Fruit fly (Drosophila melanogaster) whole organism, adult: ENCODE data around the gene Kdm2.

ENCODE experiments used
- CG11617 ChIP-seq: fragments of 200-800 bp; sonication (Bioruptor generic); optimal IDR thresholded peaks from 2 replicates; lab custom pipeline; 2017; ENCODE audit warnings: mild to moderate bottlenecking, missing biosample characterization, missing genetic modification reagents, missing genetic modification characterization
- CG12768 ChIP-seq: fragments of 200-800 bp; sonication (Bioruptor generic); optimal IDR thresholded peaks from 2 replicates; lab custom pipeline; 2017; ENCODE audit warnings: missing biosample characterization, missing genetic modification characterization, mild to moderate bottlenecking, moderate library complexity, missing genetic modification reagents
- CG14711 ChIP-seq: fragments of 200-800 bp; sonication (Bioruptor generic); optimal IDR thresholded peaks from 2 replicates; lab custom pipeline; 2018; ENCODE audit warnings: missing biosample characterization, mild to moderate bottlenecking, missing genetic modification characterization, moderate library complexity
- CG1620 ChIP-seq: fragments of 200-800 bp; sonication (Bioruptor generic); optimal IDR thresholded peaks from 2 replicates; lab custom pipeline; 2016; ENCODE audit warnings: missing biosample characterization, missing genetic modification characterization
- CG33017 ChIP-seq: fragments of 200-800 bp; sonication (Bioruptor generic); optimal IDR thresholded peaks from 2 replicates; lab custom pipeline; 2018; ENCODE audit warnings: missing biosample characterization, mild to moderate bottlenecking, missing genetic modification characterization, moderate library complexity
- CG5204 ChIP-seq: fragments of 200-800 bp; sonication (Bioruptor generic); optimal IDR thresholded peaks from 2 replicates; lab custom pipeline; 2016; ENCODE audit warnings: missing biosample characterization, missing genetic modification characterization
- CG7045 ChIP-seq: fragments of 200-800 bp; sonication (Bioruptor generic); optimal IDR thresholded peaks from 2 replicates; lab custom pipeline; 2017; ENCODE audit warnings: missing biosample characterization, mild to moderate bottlenecking, missing genetic modification characterization
- CG7101 ChIP-seq: fragments of 200-800 bp; sonication (Bioruptor generic); optimal IDR thresholded peaks from 2 replicates; lab custom pipeline; 2018; ENCODE audit warnings: missing biosample characterization, mild to moderate bottlenecking, missing genetic modification characterization, moderate library complexity
- Clk ChIP-seq: fragments of 200-800 bp; sonication (Bioruptor generic); optimal IDR thresholded peaks from 2 replicates; lab custom pipeline; 2017; ENCODE audit warnings: missing biosample characterization, missing genetic modification characterization
- Crg-1 ChIP-seq: fragments of 200-800 bp; sonication (Bioruptor generic); optimal IDR thresholded peaks from 2 replicates; lab custom pipeline; 2016; ENCODE audit warnings: missing biosample characterization, missing genetic modification characterization
- Hr96 ChIP-seq: fragments of 200-800 bp; sonication (Bioruptor generic); optimal IDR thresholded peaks from 2 replicates; lab custom pipeline; 2016; ENCODE audit warnings: missing biosample characterization, missing genetic modification characterization
- Mnt ChIP-seq: fragments of 200-800 bp; sonication (Bioruptor generic); optimal IDR thresholded peaks from 2 replicates; lab custom pipeline; 2016; ENCODE audit warnings: missing biosample characterization, mild to moderate bottlenecking, missing genetic modification characterization
- bab1 ChIP-seq: fragments of 200-800 bp; sonication (Bioruptor generic); optimal IDR thresholded peaks from 3 replicates; lab custom pipeline; 2019; ENCODE audit warnings: missing biosample characterization, mild to moderate bottlenecking, missing genetic modification characterization, moderate library complexity
- cic ChIP-seq: fragments of 200-800 bp; sonication (Bioruptor generic); optimal IDR thresholded peaks from 2 replicates; lab custom pipeline; 2017; ENCODE audit warnings: missing biosample characterization, mild to moderate bottlenecking, missing genetic modification characterization, moderate library complexity
- cnc ChIP-seq, 2 experiments: fragments of >200 bp; optimal IDR thresholded peaks; 2 replicates each; lab custom pipeline; 2017
- kay ChIP-seq: fragments of 200-800 bp; sonication (Bioruptor generic); peaks from one replicate; lab custom pipeline; 2016; ENCODE audit warnings: missing biosample characterization, missing genetic modification characterization, borderline replicate concordance
- ovo ChIP-seq: fragments of 200-800 bp; sonication (Bioruptor generic); optimal IDR thresholded peaks from 2 replicates; lab custom pipeline; 2016; ENCODE audit warnings: missing biosample characterization, missing genetic modification characterization
- pad ChIP-seq: fragments of 200-800 bp; sonication (Bioruptor generic); optimal IDR thresholded peaks from 3 replicates; lab custom pipeline; 2017; ENCODE audit warnings: missing biosample characterization, missing genetic modification characterization, mild to moderate bottlenecking, moderate library complexity, missing genetic modification reagents
- tj ChIP-seq: fragments of 200-800 bp; sonication (Bioruptor generic); optimal IDR thresholded peaks from 3 replicates; lab custom pipeline; 2017; ENCODE audit warnings: missing biosample characterization, mild to moderate bottlenecking, missing genetic modification characterization, moderate library complexity
- toe ChIP-seq: fragments of 200-800 bp; sonication (Bioruptor generic); optimal IDR thresholded peaks from 2 replicates; lab custom pipeline; 2016; ENCODE audit warnings: missing biosample characterization, missing genetic modification characterization

Kdm2 gene

dm6 chr3R:9030750-9031128 is 21.6 kb upstream of the Kdm2 start:
- TF ChIP-seq cic: no peak
- TF ChIP-seq kay (GFP tag; lab: Kevin White, UChicago): peak; percentile 98
- no peak for TF ChIP-seq cnc (optimal IDR thresholded peaks at IDR 0.05; lab: Kevin White, UChicago)

dm6 chr3R:9031797-9032418 is 20.4 kb upstream of the Kdm2 start:
- TF ChIP-seq cic (no peak), tj (peak; percentile 19), kay (GFP tag; lab: Kevin White, UChicago) (peak; percentile 96), CG33017 (peak; percentile 81), CG7101 (tag; lab: Kevin White, UChicago) (peak; percentile 73), Mnt (GFP tag; lab: Kevin White, UChicago) (no peak), pad (peak; percentile 40), Clk (peak; percentile 33), bab1 (GFP tag; lab: Kevin White, UChicago) (peak; percentile 73), CG5204 (GFP tag; lab: Kevin White, UChicago) (no peak), Hr96 (peak; percentile 40), toe (GFP tag; lab: Kevin White, UChicago) (no peak), CG7045 (peak; percentile 51), CG11617 (GFP tag; lab: Kevin White, UChicago) (peak; percentile 37), CG1620 (GFP tag; lab: Kevin White, UChicago) (no peak), ovo (GFP tag; lab: Kevin White, UChicago) (no peak), cnc (optimal IDR thresholded peaks at IDR 0.05; lab: Kevin White, UChicago) (no peak), CG12768 (GFP tag; lab: Kevin White, UChicago) (no peak), Crg-1 (no peak), CG14711 (peak; percentile 75)

DNA sequence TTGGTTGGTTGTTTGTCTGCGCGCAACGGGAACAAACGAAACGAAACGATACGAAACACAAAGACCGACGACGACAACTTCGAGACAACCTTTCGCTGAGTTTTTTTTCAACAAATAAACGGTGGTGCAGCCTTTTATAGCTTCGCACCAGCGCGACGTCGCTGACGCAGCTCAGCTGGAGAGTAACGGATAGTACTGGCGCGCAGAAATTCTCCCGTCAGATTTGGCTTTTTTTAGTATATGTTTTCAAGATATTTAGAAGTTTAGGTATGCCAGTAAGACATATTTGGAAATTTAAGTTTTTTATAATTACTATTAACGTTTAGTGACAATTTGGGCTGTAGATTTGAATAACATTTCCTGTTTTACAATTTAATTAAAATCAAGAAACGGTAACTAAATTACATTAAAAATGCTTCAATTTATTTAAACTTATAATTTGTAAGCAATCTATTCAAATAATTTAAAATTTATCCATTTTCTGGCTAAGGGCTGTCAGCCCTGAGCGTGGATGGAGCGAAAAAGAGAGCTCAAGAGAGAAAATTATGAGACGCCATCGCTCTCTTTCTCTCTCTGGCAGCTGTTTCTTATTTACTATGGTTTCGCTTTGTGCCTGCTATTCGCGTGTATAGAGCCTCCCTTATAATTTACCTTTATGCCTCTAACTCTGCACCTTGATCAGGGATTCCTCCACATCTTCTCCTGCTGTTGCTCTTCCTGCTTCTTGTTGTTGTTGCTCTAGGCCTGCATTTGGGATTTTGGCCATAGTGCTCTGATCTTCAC is 18.5 kb upstream of the Kdm2 start:
- TF ChIP-seq ovo (GFP tag; lab: Kevin White, UChicago) (peak; percentile 64), bab1 (GFP tag; lab: Kevin White, UChicago) (peak; percentile 87), tj (peak; percentile 84), CG7101 (tag; lab: Kevin White, UChicago) (peak; percentile 75), cic (peak; percentile 24), CG11617 (GFP tag; lab: Kevin White, UChicago) (peak; percentile 86), CG1620 (GFP tag; lab: Kevin White, UChicago) (peak; percentile 12), kay (GFP tag; lab: Kevin White, UChicago) (peak; percentile 51), pad (peak; percentile 62), CG5204 (GFP tag; lab: Kevin White, UChicago) (no peak), CG14711 (peak; percentile 73), CG7045 (peak; percentile 59), Crg-1 (peak; percentile 45), CG33017 (peak; percentile 72), CG12768 (GFP tag; lab: Kevin White, UChicago) (peak; percentile 46), toe (GFP tag; lab: Kevin White, UChicago) (peak; percentile 25), Mnt (GFP tag; lab: Kevin White, UChicago) (peak; percentile 26), Clk (no peak), Hr96 (peak; percentile 48), cnc (optimal IDR thresholded peaks at IDR 0.05; lab: Kevin White, UChicago) (no peak)

- TF ChIP-seq Clk (no peak), CG11617 (GFP tag; lab: Kevin White, UChicago) (no peak), kay (GFP tag; lab: Kevin White, UChicago) (no peak), tj (no peak), cnc (optimal IDR thresholded peaks at IDR 0.05; lab: Kevin White, UChicago) (no peak), CG14711 (no peak), Mnt (GFP tag; lab: Kevin White, UChicago) (no peak), CG5204 (GFP tag; lab: Kevin White, UChicago) (no peak), cic (no peak), toe (GFP tag; lab: Kevin White, UChicago) (no peak), ovo (GFP tag; lab: Kevin White, UChicago) (no peak), CG12768 (GFP tag; lab: Kevin White, UChicago) (no peak), Crg-1 (no peak), CG7101 (tag; lab: Kevin White, UChicago) (no peak), Hr96 (no peak), CG1620 (GFP tag; lab: Kevin White, UChicago) (no peak)
These were observed 17.0 kb upstream of the Kdm2 start for dm6 chr3R:9035252-9035651.

DNA sequence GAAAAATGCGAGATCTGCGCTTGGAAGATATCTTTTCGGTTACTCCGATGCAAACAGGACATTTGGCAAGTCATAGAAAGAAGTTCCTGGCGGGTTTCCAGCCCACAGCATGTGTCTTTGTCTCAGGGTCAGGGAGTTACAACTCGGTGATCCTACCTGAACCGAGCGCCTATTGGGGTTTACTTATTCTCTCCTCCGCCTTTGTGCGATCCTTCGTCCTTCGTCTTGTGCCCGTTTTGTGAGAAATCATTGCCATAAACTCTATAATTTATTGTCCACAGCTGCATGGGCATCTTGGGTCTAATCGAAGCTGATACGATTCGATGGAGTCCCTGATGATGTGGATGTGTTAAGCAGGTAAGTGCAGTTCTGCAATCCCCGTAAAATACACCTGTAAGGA is 14.3 kb upstream of the Kdm2 start:
- TF ChIP-seq CG12768 (GFP tag; lab: Kevin White, UChicago) (no peak), cnc (optimal IDR thresholded peaks at IDR 0.05; lab: Kevin White, UChicago) (no peak), cic (no peak), Hr96 (no peak), ovo (GFP tag; lab: Kevin White, UChicago) (no peak)

- TF ChIP-seq kay (GFP tag; lab: Kevin White, UChicago): peak; percentile 62
- peak; percentile 32 for TF ChIP-seq CG1620 (GFP tag; lab: Kevin White, UChicago)
- TF ChIP-seq ovo (GFP tag; lab: Kevin White, UChicago): no peak
- no peak for TF ChIP-seq toe (GFP tag; lab: Kevin White, UChicago)
- peak; percentile 31 for TF ChIP-seq CG12768 (GFP tag; lab: Kevin White, UChicago)
- TF ChIP-seq CG33017: peak; percentile 14
- TF ChIP-seq tj: no peak
- peak; percentile 59 for TF ChIP-seq cic
- peak; percentile 78 for TF ChIP-seq pad
- no peak for TF ChIP-seq Hr96
- peak; percentile 21 for TF ChIP-seq CG14711
- peak; percentile 66 for TF ChIP-seq bab1 (GFP tag; lab: Kevin White, UChicago)
- TF ChIP-seq Mnt (GFP tag; lab: Kevin White, UChicago): peak; percentile 60
- TF ChIP-seq CG7101 (tag; lab: Kevin White, UChicago): peak; percentile 41
- peak; percentile 53 for TF ChIP-seq Crg-1
- peak; percentile 49 for TF ChIP-seq CG11617 (GFP tag; lab: Kevin White, UChicago)
These were observed 13.6 kb upstream of the Kdm2 start, which contains the start of gene hyx for dm6 chr3R:9038652-9039051. hyx (plus strand) TSS chr3R:9038760.
